Worm (Caenorhabditis elegans): ENCODE measurements around the gene F18E3.12.

ce11 chrV:7439807-7440206 is 25.0 kb downstream of the F18E3.12 start, which contains the start of gene try-13:
- TF ChIP-seq ama-1 (optimal IDR thresholded peaks at IDR 0.05) = no peak
- no peak for TF ChIP-seq sea-1 (GFP tag; conservative IDR thresholded peaks at IDR 0.05)
- TF ChIP-seq B0310.2 (tag; optimal IDR thresholded peaks at IDR 0.05) = no peak
- no peak for TF ChIP-seq hmg-4 (GFP tag; optimal IDR thresholded peaks at IDR 0.05)
- no peak for TF ChIP-seq hmbx-1 (tag; optimal IDR thresholded peaks at IDR 0.05)
- no peak for TF ChIP-seq flt-1 (GFP tag; IDR thresholded peaks at IDR 0.05)
- no peak for TF ChIP-seq F13C5.2 (tag; optimal IDR thresholded peaks at IDR 0.05)
- TF ChIP-seq tra-4 (tag; optimal IDR thresholded peaks at IDR 0.05) = no peak
